Fruit fly (Drosophila melanogaster) whole organism, adult: ENCODE results near the gene Tim17b1.

Experiments
- CG11617 ChIP-seq: fragments of 200-800 bp; sonication (Bioruptor generic); optimal IDR thresholded peaks from 2 replicates; lab custom pipeline; 2017; ENCODE audit warnings: mild to moderate bottlenecking, missing biosample characterization, missing genetic modification reagents, missing genetic modification characterization
- CG12768 ChIP-seq: fragments of 200-800 bp; sonication (Bioruptor generic); optimal IDR thresholded peaks from 2 replicates; lab custom pipeline; 2017; ENCODE audit warnings: missing biosample characterization, missing genetic modification characterization, mild to moderate bottlenecking, moderate library complexity, missing genetic modification reagents
- CG33017 ChIP-seq: fragments of 200-800 bp; sonication (Bioruptor generic); optimal IDR thresholded peaks from 2 replicates; lab custom pipeline; 2018; ENCODE audit warnings: missing biosample characterization, mild to moderate bottlenecking, missing genetic modification characterization, moderate library complexity
- CG7101 ChIP-seq: fragments of 200-800 bp; sonication (Bioruptor generic); optimal IDR thresholded peaks from 2 replicates; lab custom pipeline; 2018; ENCODE audit warnings: missing biosample characterization, mild to moderate bottlenecking, missing genetic modification characterization, moderate library complexity
- bab1 ChIP-seq: fragments of 200-800 bp; sonication (Bioruptor generic); optimal IDR thresholded peaks from 3 replicates; lab custom pipeline; 2019; ENCODE audit warnings: missing biosample characterization, mild to moderate bottlenecking, missing genetic modification characterization, moderate library complexity
- cic ChIP-seq: fragments of 200-800 bp; sonication (Bioruptor generic); optimal IDR thresholded peaks from 2 replicates; lab custom pipeline; 2017; ENCODE audit warnings: missing biosample characterization, mild to moderate bottlenecking, missing genetic modification characterization, moderate library complexity

DNA sequence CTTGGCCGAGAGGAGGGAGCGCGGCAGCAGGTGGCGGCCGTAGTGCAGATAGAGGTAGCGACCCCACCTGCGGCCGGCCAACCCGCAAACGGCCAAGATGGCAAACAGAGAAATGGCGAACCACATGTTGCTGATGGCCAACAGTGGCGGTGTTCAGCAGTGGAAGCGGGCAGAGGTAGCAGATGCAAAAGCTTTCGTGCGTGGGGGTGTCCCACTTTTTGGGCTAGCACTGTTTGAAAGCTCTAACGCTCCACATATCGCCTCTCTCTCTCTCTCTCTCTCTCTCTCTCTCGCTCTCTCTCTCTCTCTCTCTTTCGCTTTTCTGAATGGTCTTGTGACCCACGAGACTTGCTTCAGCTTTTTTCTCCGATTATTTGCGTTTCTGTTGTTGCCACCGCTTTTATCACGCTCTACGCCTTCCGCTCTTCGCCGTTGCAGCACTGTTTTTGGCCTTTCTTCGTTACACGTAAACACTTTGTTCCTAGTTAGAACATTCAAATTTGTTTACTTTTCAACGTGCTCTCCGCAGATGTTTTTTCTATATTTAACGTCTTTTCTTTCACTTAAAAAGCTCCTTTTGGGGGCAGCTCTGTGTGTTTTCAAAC is 17.1 kb upstream of the Tim17b1 start:
- no peak for TF ChIP-seq bab1 (GFP tag; lab: Kevin White, UChicago)
- no peak for TF ChIP-seq CG7101 (tag; lab: Kevin White, UChicago)
- TF ChIP-seq cic (GFP tag; lab: Kevin White, UChicago) = no peak
- no peak for TF ChIP-seq CG11617 (GFP tag; lab: Kevin White, UChicago)
- TF ChIP-seq CG33017 = no peak
- no peak for TF ChIP-seq CG12768 (GFP tag; lab: Kevin White, UChicago)
